Worm (Caenorhabditis elegans): ENCODE results near the gene Y53F4B.7.

DNA sequence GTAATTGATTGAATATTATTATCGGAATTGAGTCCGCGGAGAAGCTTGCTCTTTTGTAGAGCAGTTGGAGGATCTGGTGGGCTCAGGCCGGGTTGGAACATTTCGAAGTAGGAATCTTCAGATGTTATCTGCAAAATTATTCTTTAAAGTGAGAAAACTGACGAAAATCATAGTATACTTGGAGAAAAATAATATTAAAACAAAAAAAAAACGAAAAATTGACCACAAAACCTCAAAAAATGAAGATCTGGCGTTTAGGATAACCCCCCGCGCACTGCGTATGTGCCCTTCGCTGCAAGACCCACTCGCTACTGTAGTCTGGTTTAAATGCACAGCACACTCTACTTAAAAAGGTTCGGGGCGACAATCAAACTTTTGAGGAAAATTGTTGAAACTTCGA, 10.7 kb downstream of the Y53F4B.7 start, which contains the start of gene Y53F4B.10:
- TF ChIP-seq fos-1 (tag; optimal IDR thresholded peaks at IDR 0.05) (no peak), nhr-25 (tag; optimal IDR thresholded peaks at IDR 0.05) (no peak), aly-2 (tag; optimal IDR thresholded peaks at IDR 0.05) (no peak), sma-9 (GFP tag; optimal IDR thresholded peaks at IDR 0.05) (no peak), sma-9 (tag; optimal IDR thresholded peaks at IDR 0.05) (no peak), nhr-77 (tag; optimal IDR thresholded peaks at IDR 0.05) (no peak), ama-1 (optimal IDR thresholded peaks at IDR 0.05) (no peak), ceh-16 (tag; optimal IDR thresholded peaks at IDR 0.05) (no peak), lsy-2 (tag; optimal IDR thresholded peaks at IDR 0.05) (no peak), snpc-4 (tag; optimal IDR thresholded peaks at IDR 0.05) (no peak), zag-1 (tag; optimal IDR thresholded peaks at IDR 0.05) (no peak)
